Worm (Caenorhabditis elegans) whole organism, young adult: ENCODE data around the gene aqp-10.
A peak's percentile ranks its signal among the peaks of the same experiment; 100 is the strongest.

ENCODE experiments used
- C17E4.6 ChIP-seq: fragments of 200-800 bp; sonication (Bioruptor generic); IDR thresholded peaks from 2 replicates; pipeline ENCODE4 v1.3.6; 2022; ENCODE audit warnings: missing genetic modification reagents, missing genetic modification characterization, missing compliant biosample characterization
- D2030.7 ChIP-seq: fragments of 200-800 bp; sonication (Bioruptor generic); IDR thresholded peaks from 2 replicates; pipeline ENCODE4 v1.3.6; 2022; ENCODE audit warnings: missing genetic modification reagents, missing genetic modification characterization, missing compliant biosample characterization
- F22D6.2 ChIP-seq: sonication (generic microtip); optimal IDR thresholded peaks from 2 replicates; lab custom pipeline; 2016; ENCODE audit warnings: mild to moderate bottlenecking, missing genetic modification characterization, missing compliant biosample characterization
- F37B4.10 ChIP-seq: fragments of 200-800 bp; sonication (Bioruptor generic); IDR thresholded peaks from 2 replicates; pipeline ENCODE4 v1.3.6; 2022; ENCODE audit warnings: missing genetic modification characterization, missing compliant biosample characterization
- F49E8.2 ChIP-seq: sonication (generic microtip); optimal IDR thresholded peaks from 3 replicates; lab custom pipeline; 2017; ENCODE audit warnings: missing genetic modification characterization, mild to moderate bottlenecking, missing compliant biosample characterization, antibody characterized with exemption, moderate library complexity; ENCODE audit not compliant: insufficient read depth
- F57C9.4 ChIP-seq: sonication (generic microtip); optimal IDR thresholded peaks from 2 replicates; lab custom pipeline; 2017; ENCODE audit warnings: mild to moderate bottlenecking, missing genetic modification characterization, missing compliant biosample characterization
- K12H6.12 ChIP-seq: fragments of 200-800 bp; sonication (Bioruptor generic); optimal IDR thresholded peaks from 2 replicates; lab custom pipeline; 2018; ENCODE audit warnings: mild to moderate bottlenecking, missing genetic modification characterization, missing compliant biosample characterization
- Y53G8AR.9 ChIP-seq: fragments of 200-800 bp; sonication (Bioruptor generic); conservative IDR thresholded peaks from 2 replicates; pipeline ENCODE4 v1.3.6; 2022; ENCODE audit warnings: missing genetic modification reagents, missing genetic modification characterization, missing compliant biosample characterization
- Y56A3A.18 ChIP-seq: fragments of 200-800 bp; sonication (Bioruptor generic); IDR thresholded peaks from 2 replicates; pipeline ENCODE4 v1.3.6; 2022; ENCODE audit warnings: missing genetic modification reagents, missing genetic modification characterization, missing compliant biosample characterization
- Y67H2A.10 ChIP-seq: fragments of 200-800 bp; sonication (Bioruptor generic); conservative IDR thresholded peaks from 2 replicates; pipeline ENCODE4 v1.3.6; 2022; ENCODE audit warnings: missing genetic modification reagents, missing genetic modification characterization, missing compliant biosample characterization
- aptf-2 ChIP-seq: fragments of 200-800 bp; sonication (Bioruptor generic); conservative IDR thresholded peaks from 2 replicates; pipeline ENCODE4 v1.3.6; 2022; ENCODE audit warnings: missing genetic modification reagents, missing genetic modification characterization, missing compliant biosample characterization
- aptf-3 ChIP-seq: fragments of 200-800 bp; sonication (Bioruptor generic); IDR thresholded peaks from 2 replicates; pipeline ENCODE4 v1.3.6; 2022; ENCODE audit warnings: missing genetic modification characterization, missing compliant biosample characterization
- atf-7 ChIP-seq: sonication (generic microtip); optimal IDR thresholded peaks from 2 replicates; lab custom pipeline; 2017; ENCODE audit warnings: mild to moderate bottlenecking, missing genetic modification characterization, missing compliant biosample characterization
- attf-3 ChIP-seq: fragments of 200-800 bp; sonication (Bioruptor generic); conservative IDR thresholded peaks from 2 replicates; pipeline ENCODE4 v1.3.6; 2022; ENCODE audit warnings: missing genetic modification reagents, missing genetic modification characterization, missing compliant biosample characterization
- attf-5 ChIP-seq: fragments of 200-800 bp; sonication (Bioruptor generic); optimal IDR thresholded peaks from 2 replicates; lab custom pipeline; 2018; ENCODE audit warnings: mild to moderate bottlenecking, missing genetic modification characterization, missing compliant biosample characterization
- bed-2 ChIP-seq: fragments of 200-800 bp; sonication (Bioruptor generic); IDR thresholded peaks from 2 replicates; pipeline ENCODE4 v1.3.6; 2022; ENCODE audit warnings: missing genetic modification reagents, missing genetic modification characterization, missing compliant biosample characterization
- ccch-3 ChIP-seq: fragments of 200-800 bp; sonication (Bioruptor generic); optimal IDR thresholded peaks from 2 replicates; lab custom pipeline; 2018; ENCODE audit warnings: mild to moderate bottlenecking, missing genetic modification characterization, missing compliant biosample characterization
- ceh-40 ChIP-seq: fragments of 200-800 bp; sonication (Bioruptor generic); IDR thresholded peaks from 2 replicates; pipeline ENCODE4 v1.3.6; 2022; ENCODE audit warnings: missing genetic modification characterization, missing compliant biosample characterization
- ceh-91 ChIP-seq: fragments of 200-800 bp; sonication (Bioruptor generic); IDR thresholded peaks from 2 replicates; pipeline ENCODE4 v1.3.6; 2022; ENCODE audit warnings: missing genetic modification reagents, missing genetic modification characterization, missing compliant biosample characterization
- dox-1 ChIP-seq: fragments of 200-800 bp; sonication (Bioruptor generic); IDR thresholded peaks from 2 replicates; pipeline ENCODE4 v1.3.6; 2022; ENCODE audit warnings: missing genetic modification reagents, missing genetic modification characterization, missing compliant biosample characterization
- efl-1 ChIP-seq: fragments of 150-350 bp; optimal IDR thresholded peaks from 2 replicates; lab custom pipeline; 2014; ENCODE audit warnings: missing biosample characterization, missing genetic modification reagents, missing genetic modification characterization
- egl-44 ChIP-seq: fragments of 200-800 bp; sonication (Bioruptor generic); IDR thresholded peaks from 2 replicates; pipeline ENCODE4 v1.3.6; 2022; ENCODE audit warnings: missing genetic modification reagents, missing genetic modification characterization, missing compliant biosample characterization
- fkh-3 ChIP-seq: sonication (generic microtip); optimal IDR thresholded peaks from 2 replicates; lab custom pipeline; 2016; ENCODE audit warnings: mild to moderate bottlenecking, missing genetic modification characterization, missing compliant biosample characterization
- gei-17 ChIP-seq: fragments of 200-800 bp; sonication (Bioruptor generic); optimal IDR thresholded peaks from 2 replicates; lab custom pipeline; 2018; ENCODE audit warnings: mild to moderate bottlenecking, missing genetic modification characterization, missing compliant biosample characterization
- hlh-12 ChIP-seq: sonication (generic microtip); optimal IDR thresholded peaks from 2 replicates; lab custom pipeline; 2016; ENCODE audit warnings: missing genetic modification characterization, missing compliant biosample characterization
- hlh-26 ChIP-seq: fragments of 200-800 bp; sonication (Bioruptor generic); conservative IDR thresholded peaks from 2 replicates; pipeline ENCODE4 v1.3.6; 2022; ENCODE audit warnings: missing genetic modification reagents, missing genetic modification characterization, missing compliant biosample characterization
- hmg-1.2 ChIP-seq: fragments of 200-800 bp; sonication (Bioruptor generic); IDR thresholded peaks from 2 replicates; pipeline ENCODE4 v1.3.6; 2022; ENCODE audit warnings: missing genetic modification reagents, missing genetic modification characterization, missing compliant biosample characterization
- lag-1 ChIP-seq: fragments of 200-800 bp; sonication (Bioruptor generic); IDR thresholded peaks from 2 replicates; pipeline ENCODE4 v1.3.6; 2022; ENCODE audit warnings: missing genetic modification reagents, missing genetic modification characterization, missing compliant biosample characterization
- let-607 ChIP-seq, 2 experiments: fragments of 200-800 bp in 1 of 2; sonication (Bioruptor generic) in 1 of 2; sonication (generic microtip) in 1 of 2; optimal IDR thresholded peaks; 2 replicates each; lab custom pipeline; 2016 to 2018; ENCODE audit warnings: mild to moderate bottlenecking in 2 of 2, missing compliant biosample characterization in 2 of 2, missing genetic modification characterization in 2 of 2, moderate library complexity in 2 of 2, missing genotype in 1 of 2
- lin-54 ChIP-seq: fragments of 200-800 bp; sonication (Bioruptor generic); optimal IDR thresholded peaks from 2 replicates; lab custom pipeline; 2018; ENCODE audit warnings: mild to moderate bottlenecking, missing genetic modification characterization, missing compliant biosample characterization
- lir-1 ChIP-seq: fragments of 200-800 bp; sonication (Bioruptor generic); conservative IDR thresholded peaks from 2 replicates; pipeline ENCODE4 v1.3.6; 2022; ENCODE audit warnings: missing genetic modification reagents, missing genetic modification characterization, missing compliant biosample characterization
- madf-6 ChIP-seq: fragments of 200-800 bp; sonication (Bioruptor generic); IDR thresholded peaks from 2 replicates; pipeline ENCODE4 v1.3.6; 2022; ENCODE audit warnings: missing genetic modification reagents, missing genetic modification characterization, missing compliant biosample characterization
- madf-8 ChIP-seq: fragments of 200-800 bp; sonication (Bioruptor generic); conservative IDR thresholded peaks from 2 replicates; pipeline ENCODE4 v1.3.6; 2022; ENCODE audit warnings: missing genetic modification reagents, missing genetic modification characterization, missing compliant biosample characterization
- mcd-1 ChIP-seq: fragments of 200-800 bp; sonication (Bioruptor generic); IDR thresholded peaks from 2 replicates; pipeline ENCODE4 v1.3.6; 2022; ENCODE audit warnings: missing genetic modification reagents, missing genetic modification characterization, missing compliant biosample characterization
- nfya-1 ChIP-seq: sonication (generic microtip); optimal IDR thresholded peaks from 2 replicates; lab custom pipeline; 2017; ENCODE audit warnings: antibody characterized with exemption, missing compliant biosample characterization, missing genetic modification characterization, borderline replicate concordance; ENCODE audit not compliant: insufficient read depth
- nfyb-1 ChIP-seq: fragments of 200-800 bp; sonication (Bioruptor generic); IDR thresholded peaks from 2 replicates; pipeline ENCODE4 v1.3.6; 2022; ENCODE audit warnings: missing genetic modification reagents, missing genetic modification characterization, missing compliant biosample characterization
- nhr-27 ChIP-seq: fragments of 200-800 bp; sonication (Bioruptor generic); optimal IDR thresholded peaks from 2 replicates; lab custom pipeline; 2018; ENCODE audit warnings: mild to moderate bottlenecking, missing genetic modification characterization, moderate library complexity, missing compliant biosample characterization
- nhr-80 ChIP-seq: sonication (generic microtip); optimal IDR thresholded peaks from 2 replicates; lab custom pipeline; 2016; ENCODE audit warnings: missing genetic modification characterization, missing compliant biosample characterization
- nhr-90 ChIP-seq: sonication (generic microtip); optimal IDR thresholded peaks from 2 replicates; lab custom pipeline; 2016; ENCODE audit warnings: missing genotype, mild to moderate bottlenecking, missing genetic modification characterization, missing compliant biosample characterization
- rec-8 ChIP-seq, 2 experiments: sonication (generic microtip); optimal IDR thresholded peaks; 2 replicates each; lab custom pipeline; 2016; ENCODE audit warnings: mild to moderate bottlenecking in 2 of 2, missing genetic modification characterization in 2 of 2, missing genetic modification reagents in 2 of 2, missing genotype in 2 of 2, missing biosample characterization in 1 of 2, missing compliant biosample characterization in 1 of 2, moderate library complexity in 1 of 2
- repo-1 ChIP-seq: sonication (generic microtip); optimal IDR thresholded peaks from 2 replicates; lab custom pipeline; 2017; ENCODE audit warnings: mild to moderate bottlenecking, missing genetic modification characterization, missing compliant biosample characterization
- snpc-1.3 ChIP-seq: sonication (generic microtip); optimal IDR thresholded peaks from 2 replicates; lab custom pipeline; 2017; ENCODE audit warnings: missing genetic modification characterization, mild to moderate bottlenecking, missing compliant biosample characterization, antibody characterized with exemption, moderate library complexity, missing genotype, missing genetic modification reagents; ENCODE audit not compliant: insufficient read depth
- somi-1 ChIP-seq: fragments of 200-800 bp; sonication (Bioruptor generic); optimal IDR thresholded peaks from 2 replicates; lab custom pipeline; 2018; ENCODE audit warnings: mild to moderate bottlenecking, missing genetic modification characterization, missing compliant biosample characterization
- unc-62 ChIP-seq: fragments of 150-350 bp; optimal IDR thresholded peaks from 2 replicates; lab custom pipeline; 2014; ENCODE audit warnings: missing biosample characterization, missing genetic modification reagents, missing genetic modification characterization
- zfh-2 ChIP-seq: fragments of 200-800 bp; sonication (Bioruptor generic); conservative IDR thresholded peaks from 2 replicates; pipeline ENCODE4 v1.3.6; 2022; ENCODE audit warnings: missing genetic modification reagents, missing genetic modification characterization, missing compliant biosample characterization
- ztf-18 ChIP-seq: sonication (generic microtip); optimal IDR thresholded peaks from 2 replicates; lab custom pipeline; 2016; ENCODE audit warnings: missing genotype, mild to moderate bottlenecking, missing genetic modification characterization, missing compliant biosample characterization
- ztf-22 ChIP-seq: fragments of 200-800 bp; sonication (Bioruptor generic); optimal IDR thresholded peaks from 2 replicates; lab custom pipeline; 2018; ENCODE audit warnings: mild to moderate bottlenecking, missing genetic modification characterization, moderate library complexity, missing compliant biosample characterization
- ztf-25 ChIP-seq: fragments of 200-800 bp; sonication (Bioruptor generic); IDR thresholded peaks from 2 replicates; pipeline ENCODE4 v1.3.6; 2022; ENCODE audit warnings: missing genetic modification reagents, missing genetic modification characterization, missing compliant biosample characterization
- ztf-3 ChIP-seq: fragments of 200-800 bp; sonication (Bioruptor generic); optimal IDR thresholded peaks from 2 replicates; lab custom pipeline; 2018; ENCODE audit warnings: mild to moderate bottlenecking, missing genetic modification characterization, missing compliant biosample characterization

aqp-10 gene

DNA sequence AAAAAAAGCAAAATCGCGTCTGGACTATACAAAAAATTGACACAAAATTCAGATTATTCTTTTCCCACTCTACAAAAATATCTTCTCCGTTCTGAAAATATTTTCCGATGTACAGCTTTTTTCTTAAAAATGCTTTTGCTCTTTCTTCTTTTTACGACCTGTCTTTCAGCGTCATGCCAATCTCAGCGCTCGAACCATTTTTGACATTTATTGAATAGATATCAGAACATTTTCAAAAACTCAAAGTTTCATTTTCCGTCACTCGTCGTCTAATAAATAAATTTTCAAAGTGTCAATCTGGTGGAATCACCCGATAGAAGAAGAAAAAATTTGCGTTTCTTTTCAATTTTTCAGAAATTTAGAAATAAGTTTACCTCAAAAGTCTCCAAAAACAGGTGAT is 28.2 kb downstream of the aqp-10 start (continued):
- no peak for TF ChIP-seq fkh-3
- no peak for TF ChIP-seq nfya-1 (tag; lab: Kevin White, UChicago)
- no peak for TF ChIP-seq aptf-2 (GFP tag; lab: Robert Waterston, UW)
- TF ChIP-seq F57C9.4 (tag; lab: Kevin White, UChicago), result no peak
- no peak for TF ChIP-seq nhr-27 (tag; lab: Kevin White, UChicago)
- no peak for TF ChIP-seq madf-8 (GFP tag; lab: Robert Waterston, UW)
- peak; percentile 97 for TF ChIP-seq unc-62
- peak; percentile 63 for TF ChIP-seq nhr-80
- TF ChIP-seq ceh-40 (GFP tag; lab: Robert Waterston, UW), result no peak
- no peak for TF ChIP-seq hmg-1.2 (GFP tag; lab: Robert Waterston, UW)
- TF ChIP-seq lir-1 (GFP tag; lab: Robert Waterston, UW), result no peak
- TF ChIP-seq hlh-26, result no peak
- TF ChIP-seq snpc-1.3, result no peak
- no peak for TF ChIP-seq lag-1 (GFP tag; lab: Robert Waterston, UW)
- TF ChIP-seq ztf-3 (GFP tag; lab: Kevin White, UChicago), result no peak
- TF ChIP-seq repo-1 (tag; lab: Kevin White, UChicago), result no peak
- no peak for TF ChIP-seq Y53G8AR.9 (GFP tag; lab: Robert Waterston, UW)
- TF ChIP-seq egl-44 (GFP tag; lab: Robert Waterston, UW), result no peak
- peak; percentile 28; the same call in 1 of the 2 replicates for TF ChIP-seq nfyb-1 (GFP tag; lab: Robert Waterston, UW)
- no peak for TF ChIP-seq gei-17 (GFP tag; lab: Kevin White, UChicago)
- no peak for TF ChIP-seq ccch-3 (GFP tag; lab: Kevin White, UChicago)
- TF ChIP-seq lin-54 (GFP tag; lab: Kevin White, UChicago), result peak; percentile 6
- TF ChIP-seq hlh-12, result no peak
- peak; percentile 78 to 88 for TF ChIP-seq let-607 (tag; optimal IDR thresholded peaks at IDR 0.05; lab: Kevin White, UChicago)
- TF ChIP-seq somi-1 (GFP tag; lab: Kevin White, UChicago), result no peak
- TF ChIP-seq ceh-91, result no peak
- TF ChIP-seq K12H6.12 (tag; lab: Kevin White, UChicago), result no peak
- peak; percentile 22 for TF ChIP-seq atf-7
- no peak for TF ChIP-seq aptf-3
- TF ChIP-seq ztf-22 (GFP tag; lab: Kevin White, UChicago), result peak; percentile 2
- TF ChIP-seq D2030.7 (GFP tag; lab: Robert Waterston, UW), result no peak
- no peak for TF ChIP-seq Y56A3A.18 (GFP tag; lab: Robert Waterston, UW)
- TF ChIP-seq F49E8.2 (tag; lab: Kevin White, UChicago), result no peak
- no peak for TF ChIP-seq bed-2 (GFP tag; lab: Robert Waterston, UW)
- no peak for TF ChIP-seq F22D6.2 (tag; lab: Kevin White, UChicago)
- no peak for TF ChIP-seq rec-8 (tag; optimal IDR thresholded peaks at IDR 0.05; lab: Kevin White, UChicago)
- no peak for TF ChIP-seq attf-3
- no peak for TF ChIP-seq C17E4.6 (GFP tag; lab: Robert Waterston, UW)
- no peak for TF ChIP-seq ztf-25 (GFP tag; lab: Robert Waterston, UW)
- no peak for TF ChIP-seq ztf-18
- TF ChIP-seq efl-1, result no peak
- no peak for TF ChIP-seq zfh-2 (GFP tag; lab: Robert Waterston, UW)
- TF ChIP-seq F37B4.10 (GFP tag; lab: Robert Waterston, UW), result no peak
- TF ChIP-seq dox-1 (GFP tag; lab: Robert Waterston, UW), result no peak
- TF ChIP-seq mcd-1 (GFP tag; lab: Robert Waterston, UW), result no peak
- no peak for TF ChIP-seq madf-6 (GFP tag; lab: Robert Waterston, UW)
- no peak for TF ChIP-seq nhr-90
- no peak for TF ChIP-seq Y67H2A.10
- no peak for TF ChIP-seq attf-5 (GFP tag; lab: Kevin White, UChicago)
